Fruit fly (Drosophila melanogaster) whole organism, embryonic: Measurements from ENCODE around the gene mEFG1.
A peak's percentile ranks its signal among the peaks of the same experiment; 100 is the strongest.

Source experiments
- Atf3 ChIP-seq: fragments of 200-800 bp; sonication (Bioruptor generic); optimal IDR thresholded peaks from 3 replicates; lab custom pipeline; 2016; ENCODE audit warnings: missing biosample characterization, missing genetic modification characterization
- B-H1 ChIP-seq: fragments of 200-800 bp; sonication (Bioruptor generic); IDR thresholded peaks from 3 replicates; pipeline ENCODE4 v1.3.6; 2022; ENCODE audit warnings: missing biosample characterization, missing genetic modification characterization
- BtbVII ChIP-seq: fragments of 200-800 bp; sonication (Bioruptor generic); optimal IDR thresholded peaks from 3 replicates; lab custom pipeline; 2017; ENCODE audit warnings: missing biosample characterization, mild to moderate bottlenecking, missing genetic modification characterization
- CG10366 ChIP-seq: fragments of 200-800 bp; sonication (Bioruptor generic); IDR thresholded peaks from 2 replicates; pipeline ENCODE4 v1.3.6; 2022; ENCODE audit warnings: missing biosample characterization, missing genetic modification characterization
- CG10654 ChIP-seq: fragments of 200-800 bp; sonication (Bioruptor generic); optimal IDR thresholded peaks from 2 replicates; lab custom pipeline; 2016; ENCODE audit warnings: missing biosample characterization, missing genetic modification characterization
- CG12155 ChIP-seq: fragments of 200-800 bp; sonication (Bioruptor generic); optimal IDR thresholded peaks from 3 replicates; lab custom pipeline; 2016; ENCODE audit warnings: missing biosample characterization, missing genetic modification characterization
- CG12219 ChIP-seq: fragments of 200-800 bp; sonication (Bioruptor generic); optimal IDR thresholded peaks from 3 replicates; lab custom pipeline; 2018; ENCODE audit warnings: missing biosample characterization, mild to moderate bottlenecking, missing genetic modification characterization
- CG15073 ChIP-seq: fragments of 200-800 bp; sonication (Bioruptor generic); optimal IDR thresholded peaks from 2 replicates; lab custom pipeline; 2016; ENCODE audit warnings: missing biosample characterization, missing genetic modification characterization
- CG17829 ChIP-seq: fragments of 200-800 bp; optimal IDR thresholded peaks from 2 replicates; lab custom pipeline; 2019; ENCODE audit warnings: missing biosample characterization, mild to moderate bottlenecking, missing genetic modification characterization, moderate library complexity
- CG1792 ChIP-seq: fragments of 200-800 bp; sonication (Bioruptor generic); optimal IDR thresholded peaks from 2 replicates; lab custom pipeline; 2016; ENCODE audit warnings: missing biosample characterization, missing genetic modification characterization
- CG18011 ChIP-seq: fragments of 200-800 bp; sonication (Bioruptor generic); optimal IDR thresholded peaks from 2 replicates; lab custom pipeline; 2017; ENCODE audit warnings: missing biosample characterization, missing genetic modification characterization, mild to moderate bottlenecking, moderate library complexity, missing genotype
- CG18262 ChIP-seq: fragments of 200-800 bp; optimal IDR thresholded peaks from 3 replicates; lab custom pipeline; 2019; ENCODE audit warnings: missing biosample characterization, mild to moderate bottlenecking, missing genetic modification characterization, moderate library complexity
- CG18476 ChIP-seq: fragments of 200-800 bp; sonication (Bioruptor generic); optimal IDR thresholded peaks from 2 replicates; lab custom pipeline; 2016; ENCODE audit warnings: missing biosample characterization, mild to moderate bottlenecking, missing genetic modification characterization
- CG18599 ChIP-seq: fragments of 200-800 bp; sonication (Bioruptor generic); optimal IDR thresholded peaks from 3 replicates; lab custom pipeline; 2017; ENCODE audit warnings: missing biosample characterization, missing genetic modification characterization, mild to moderate bottlenecking, moderate library complexity, missing genetic modification reagents
- CG30020 ChIP-seq: fragments of 200-800 bp; optimal IDR thresholded peaks from 2 replicates; lab custom pipeline; 2019; ENCODE audit warnings: missing biosample characterization, mild to moderate bottlenecking, missing genetic modification characterization, moderate library complexity
- CG30403 ChIP-seq: fragments of 200-800 bp; sonication (Bioruptor generic); optimal IDR thresholded peaks from 3 replicates; lab custom pipeline; 2016; ENCODE audit warnings: missing biosample characterization, missing genetic modification characterization
- CG5180 ChIP-seq: fragments of 200-800 bp; sonication (Bioruptor generic); optimal IDR thresholded peaks from 3 replicates; lab custom pipeline; 2017; ENCODE audit warnings: missing biosample characterization, missing genetic modification characterization, mild to moderate bottlenecking, moderate library complexity, missing genetic modification reagents
- CG7839 ChIP-seq: fragments of 200-800 bp; sonication (Bioruptor generic); optimal IDR thresholded peaks from 3 replicates; lab custom pipeline; 2018; ENCODE audit warnings: missing biosample characterization, mild to moderate bottlenecking, missing genetic modification characterization, moderate library complexity
- D19A ChIP-seq: fragments of 200-800 bp; optimal IDR thresholded peaks from 3 replicates; lab custom pipeline; 2019; ENCODE audit warnings: missing biosample characterization, mild to moderate bottlenecking, missing genetic modification characterization, moderate library complexity
- D19B ChIP-seq: fragments of 200-800 bp; sonication (Bioruptor generic); optimal IDR thresholded peaks from 2 replicates; lab custom pipeline; 2017; ENCODE audit warnings: missing biosample characterization, mild to moderate bottlenecking, missing genetic modification characterization
- Dad ChIP-seq: fragments of 200-800 bp; sonication (Bioruptor generic); optimal IDR thresholded peaks from 3 replicates; lab custom pipeline; 2016; ENCODE audit warnings: missing biosample characterization, missing genetic modification characterization
- Dek ChIP-seq: fragments of 200-800 bp; sonication (Bioruptor generic); optimal IDR thresholded peaks from 3 replicates; lab custom pipeline; 2019; ENCODE audit warnings: missing biosample characterization, mild to moderate bottlenecking, missing genetic modification characterization, moderate library complexity
- Dip2 ChIP-seq: fragments of 200-800 bp; sonication (Bioruptor generic); IDR thresholded peaks from 2 replicates; pipeline ENCODE4 v1.3.6; 2022; ENCODE audit warnings: missing biosample characterization, missing genetic modification characterization
- E2f1 ChIP-seq: fragments of 200-800 bp; sonication (Bioruptor generic); IDR thresholded peaks from 2 replicates; pipeline ENCODE4 v1.3.6; 2022; ENCODE audit warnings: missing biosample characterization, missing genetic modification characterization
- E2f2 ChIP-seq: fragments of 200-800 bp; sonication (Bioruptor generic); IDR thresholded peaks from 2 replicates; pipeline ENCODE4 v1.3.6; 2022; ENCODE audit warnings: missing biosample characterization, missing genetic modification characterization
- ERR ChIP-seq: fragments of 200-800 bp; sonication (Bioruptor generic); optimal IDR thresholded peaks from 2 replicates; lab custom pipeline; 2016; ENCODE audit warnings: missing biosample characterization, missing genetic modification characterization
- HLH4C ChIP-seq: fragments of 200-800 bp; sonication (Bioruptor generic); IDR thresholded peaks from 3 replicates; pipeline ENCODE4 v1.3.6; 2022; ENCODE audit warnings: missing biosample characterization, missing genetic modification characterization; ENCODE audit not compliant: partially characterized antibody
- PHDP ChIP-seq: fragments of 200-800 bp; sonication (Bioruptor generic); optimal IDR thresholded peaks from 3 replicates; lab custom pipeline; 2018; ENCODE audit warnings: missing biosample characterization, mild to moderate bottlenecking, missing genetic modification characterization, moderate library complexity
- Ravus ChIP-seq: fragments of 200-800 bp; sonication (Bioruptor generic); IDR thresholded peaks from 2 replicates; pipeline ENCODE4 v1.3.6; 2022; ENCODE audit warnings: missing biosample characterization, missing genetic modification characterization
- Rfx ChIP-seq: fragments of 200-800 bp; sonication (Bioruptor generic); IDR thresholded peaks from 2 replicates; pipeline ENCODE4 v1.3.6; 2022; ENCODE audit warnings: missing biosample characterization, missing genetic modification characterization
- Rx ChIP-seq: fragments of 200-800 bp; sonication (Bioruptor generic); IDR thresholded peaks from 2 replicates; pipeline ENCODE4 v1.3.6; 2022; ENCODE audit warnings: missing biosample characterization, missing genetic modification characterization
- Sin3A ChIP-seq: fragments of >200 bp; optimal IDR thresholded peaks from 2 replicates; lab custom pipeline; 2018
- Xbp1 ChIP-seq: fragments of 200-800 bp; sonication (Bioruptor generic); optimal IDR thresholded peaks from 3 replicates; lab custom pipeline; 2016; ENCODE audit warnings: missing biosample characterization, mild to moderate bottlenecking, missing genetic modification characterization
- YL-1 ChIP-seq: fragments of 200-800 bp; sonication (Bioruptor generic); optimal IDR thresholded peaks from 3 replicates; lab custom pipeline; 2017; ENCODE audit warnings: missing biosample characterization, mild to moderate bottlenecking, missing genetic modification characterization
- ara ChIP-seq: fragments of 200-800 bp; sonication (Bioruptor generic); IDR thresholded peaks from 2 replicates; pipeline ENCODE4 v1.3.6; 2022; ENCODE audit warnings: missing biosample characterization, missing genetic modification characterization
- corto ChIP-seq: fragments of 200-800 bp; sonication (Bioruptor generic); optimal IDR thresholded peaks from 2 replicates; lab custom pipeline; 2016; ENCODE audit warnings: missing biosample characterization, mild to moderate bottlenecking, missing genetic modification characterization, moderate library complexity
- da ChIP-seq: fragments of 200-800 bp; sonication (Bioruptor generic); optimal IDR thresholded peaks from 2 replicates; lab custom pipeline; 2016; ENCODE audit warnings: missing biosample characterization, missing genetic modification characterization
- dan ChIP-seq: fragments of 200-800 bp; sonication (Bioruptor generic); IDR thresholded peaks from 2 replicates; pipeline ENCODE4 v1.3.6; 2022; ENCODE audit warnings: missing biosample characterization, missing genetic modification characterization
- disco-r ChIP-seq: fragments of 200-800 bp; sonication (Bioruptor generic); optimal IDR thresholded peaks from 2 replicates; lab custom pipeline; 2016; ENCODE audit warnings: missing biosample characterization, missing genetic modification characterization
- dmrt99B ChIP-seq: fragments of 200-800 bp; sonication (Bioruptor generic); optimal IDR thresholded peaks from 2 replicates; lab custom pipeline; 2018; ENCODE audit warnings: missing biosample characterization, mild to moderate bottlenecking, missing genetic modification characterization, moderate library complexity
- fd3F ChIP-seq: fragments of 200-800 bp; sonication (Bioruptor generic); optimal IDR thresholded peaks from 2 replicates; lab custom pipeline; 2018; ENCODE audit warnings: missing biosample characterization, mild to moderate bottlenecking, missing genetic modification characterization, moderate library complexity
- hkb ChIP-seq, 2 experiments: fragments of 200-800 bp in 1 of 2; fragments of >200 bp in 1 of 2; sonication (Bioruptor generic) in 1 of 2; IDR thresholded peaks in 1 of 2; optimal IDR thresholded peaks in 1 of 2; 2 replicates each; pipeline versions ENCODE4 v1.3.6 to Lab custom; 2017 to 2022; ENCODE audit warnings: missing biosample characterization in 1 of 2, missing genetic modification characterization in 1 of 2
- ken ChIP-seq: fragments of 200-800 bp; sonication (Bioruptor generic); IDR thresholded peaks from 3 replicates; pipeline ENCODE4 v1.3.6; 2022; ENCODE audit warnings: missing biosample characterization, missing genetic modification characterization
- nerfin-2 ChIP-seq: fragments of 200-800 bp; sonication (Bioruptor generic); IDR thresholded peaks from 2 replicates; pipeline ENCODE4 v1.3.6; 2022; ENCODE audit warnings: missing biosample characterization, missing genetic modification characterization; ENCODE audit not compliant: partially characterized antibody
- nom ChIP-seq: fragments of 200-800 bp; sonication (Bioruptor generic); optimal IDR thresholded peaks from 2 replicates; lab custom pipeline; 2017; ENCODE audit warnings: missing biosample characterization, missing genetic modification characterization, mild to moderate bottlenecking, moderate library complexity, missing genetic modification reagents
- psq ChIP-seq: fragments of 200-800 bp; sonication (Bioruptor generic); optimal IDR thresholded peaks from 2 replicates; lab custom pipeline; 2017; ENCODE audit warnings: missing biosample characterization, missing genetic modification characterization
- ranshi ChIP-seq: fragments of 200-800 bp; sonication (Bioruptor generic); IDR thresholded peaks from 2 replicates; pipeline ENCODE4 v1.3.6; 2022; ENCODE audit warnings: missing biosample characterization, missing genetic modification characterization
- sd ChIP-seq: fragments of 200-800 bp; sonication (Bioruptor generic); optimal IDR thresholded peaks from 3 replicates; lab custom pipeline; 2018; ENCODE audit warnings: missing biosample characterization, mild to moderate bottlenecking, missing genetic modification characterization, moderate library complexity
- sisA ChIP-seq: fragments of 200-800 bp; sonication (Bioruptor generic); IDR thresholded peaks from 2 replicates; pipeline ENCODE4 v1.3.6; 2022; ENCODE audit warnings: missing biosample characterization, missing genetic modification characterization
- sr ChIP-seq: fragments of 200-800 bp; sonication (Bioruptor generic); IDR thresholded peaks from 3 replicates; pipeline ENCODE4 v1.3.6; 2022; ENCODE audit warnings: missing biosample characterization, missing genetic modification characterization
- z ChIP-seq: fragments of 200-800 bp; sonication (Bioruptor generic); IDR thresholded peaks from 3 replicates; pipeline ENCODE4 v1.3.6; 2022; ENCODE audit warnings: missing biosample characterization, missing genetic modification characterization

mEFG1 gene

dm6 chr2L:7261989-7262388 is 39.1 kb upstream of the mEFG1 start (continued):
- no peak for TF ChIP-seq Dip2
- TF ChIP-seq CG17829 (tag; lab: Kevin White, UChicago): peak; percentile 58
- peak; percentile 79 for TF ChIP-seq CG18262 (tag; lab: Kevin White, UChicago)
- TF ChIP-seq ken (GFP tag; lab: Robert Waterston, UW): peak; percentile 47; the same call in 1 of the 3 replicates
- TF ChIP-seq dan (GFP tag; lab: Robert Waterston, UW): no peak
- peak; percentile 69 for TF ChIP-seq dmrt99B
- TF ChIP-seq da (GFP tag; lab: Kevin White, UChicago): no peak
- peak; percentile 31 for TF ChIP-seq Atf3 (GFP tag; lab: Kevin White, UChicago)
- no peak for TF ChIP-seq CG30020
- no peak for TF ChIP-seq Ravus (GFP tag; lab: Robert Waterston, UW)
- TF ChIP-seq CG1792 (GFP tag; lab: Kevin White, UChicago): peak; percentile 33
- no peak for TF ChIP-seq CG15073
- TF ChIP-seq YL-1 (GFP tag; lab: Kevin White, UChicago): no peak
- no peak for TF ChIP-seq Sin3A
- no peak for TF ChIP-seq CG10654 (GFP tag; lab: Kevin White, UChicago)
- peak; percentile 41 for TF ChIP-seq CG12219 (GFP tag; lab: Kevin White, UChicago)
- no peak for TF ChIP-seq Rfx (GFP tag; lab: Robert Waterston, UW)
- TF ChIP-seq psq: no peak
- TF ChIP-seq E2f1: 0 out of 2 replicates have a peak, but pooled peaks have one; percentile 7
- TF ChIP-seq disco-r (GFP tag; lab: Kevin White, UChicago): no peak
- TF ChIP-seq Rx (GFP tag; lab: Robert Waterston, UW): no peak
- TF ChIP-seq CG5180: peak; percentile 35
- no peak for TF ChIP-seq Dad (GFP tag; lab: Kevin White, UChicago)
- TF ChIP-seq D19B (GFP tag; lab: Kevin White, UChicago): no peak
- TF ChIP-seq Dek (tag; lab: Kevin White, UChicago): no peak
- TF ChIP-seq PHDP: peak; percentile 66
- TF ChIP-seq ranshi (GFP tag; lab: Robert Waterston, UW): no peak; the same call in 1 of the 2 replicates
- TF ChIP-seq nom (GFP tag; lab: Kevin White, UChicago): no peak
- no peak for TF ChIP-seq fd3F (GFP tag; lab: Kevin White, UChicago)
- TF ChIP-seq sr (GFP tag; lab: Robert Waterston, UW): no peak
- TF ChIP-seq BtbVII (GFP tag; lab: Kevin White, UChicago): no peak
- no peak for TF ChIP-seq CG12155
- peak; percentile 19; the same call in 1 of the 3 replicates for TF ChIP-seq B-H1 (GFP tag; lab: Robert Waterston, UW)
- peak; percentile 66 for TF ChIP-seq sisA
- no peak for TF ChIP-seq z (GFP tag; lab: Robert Waterston, UW)
- TF ChIP-seq ERR (GFP tag; lab: Kevin White, UChicago): no peak
- no peak for TF ChIP-seq sd (tag; lab: Kevin White, UChicago)
- peak; percentile 56; the same call in 1 of the 2 replicates for TF ChIP-seq ara
- no peak for TF ChIP-seq HLH4C (GFP tag; lab: Robert Waterston, UW)
- peak; percentile 46 for TF ChIP-seq CG18599
- no peak for TF ChIP-seq CG18011 (GFP tag; lab: Kevin White, UChicago)
- TF ChIP-seq E2f2 (GFP tag; lab: Robert Waterston, UW): no peak
- TF ChIP-seq Xbp1 (GFP tag; lab: Kevin White, UChicago): peak; percentile 65
- TF ChIP-seq nerfin-2: no peak
- TF ChIP-seq corto (GFP tag; lab: Kevin White, UChicago): no peak
- peak; percentile 63 for TF ChIP-seq D19A (tag; lab: Kevin White, UChicago)
- TF ChIP-seq CG30403: peak; percentile 56
- no peak for TF ChIP-seq CG18476
- TF ChIP-seq hkb (optimal IDR thresholded peaks at IDR 0.05; lab: Kevin White, UChicago): no peak
- TF ChIP-seq hkb (GFP tag; IDR thresholded peaks at IDR 0.05; lab: Robert Waterston, UW): peak; percentile 59
- peak; percentile 37 for TF ChIP-seq CG10366 (GFP tag; lab: Robert Waterston, UW)
- peak; percentile 65 for TF ChIP-seq CG7839 (tag; lab: Kevin White, UChicago)
